Fruit fly (Drosophila melanogaster): ENCODE measurements around the gene CG31229.

The CG31229 gene

dm6 chr3R:18628311-18628811 is 39.3 kb upstream of the CG31229 start:
- TF ChIP-seq HmgZ (tag; optimal IDR thresholded peaks at IDR 0.05), result no peak
- no peak for TF ChIP-seq CG6272 (GFP tag; IDR thresholded peaks at IDR 0.05)
- no peak for TF ChIP-seq jing (GFP tag; optimal IDR thresholded peaks at IDR 0.05)
- TF ChIP-seq Dp (GFP tag; optimal IDR thresholded peaks at IDR 0.05), result no peak
- TF ChIP-seq Xrp1 (GFP tag; IDR thresholded peaks at IDR 0.05), result 0 out of 2 replicates have a peak, but pooled peaks have one; percentile 25
- TF ChIP-seq CG14014 (GFP tag; IDR thresholded peaks at IDR 0.05), result 0 out of 2 replicates have a peak, but pooled peaks have one; percentile 8
- no peak for TF ChIP-seq CG30020 (tag; optimal IDR thresholded peaks at IDR 0.05)
- no peak for TF ChIP-seq scrt (GFP tag; optimal IDR thresholded peaks at IDR 0.05)
- peak; percentile 54; the same call in 2 of the 3 replicates for TF ChIP-seq hb (GFP tag; IDR thresholded peaks at IDR 0.05; ENCODE audit: partially characterized antibody)
- no peak for TF ChIP-seq CG3065 (GFP tag; optimal IDR thresholded peaks at IDR 0.05)
- no peak for TF ChIP-seq peb (GFP tag; IDR thresholded peaks at IDR 0.05)
- no peak for TF ChIP-seq CG2120 (GFP tag; optimal IDR thresholded peaks at IDR 0.05)
- no peak for TF ChIP-seq so (GFP tag; IDR thresholded peaks at IDR 0.05)
- TF ChIP-seq CG7987 (GFP tag; optimal IDR thresholded peaks at IDR 0.05), result no peak
- no peak for TF ChIP-seq p53 (GFP tag; optimal IDR thresholded peaks at IDR 0.05)
- no peak for TF ChIP-seq CG10274 (GFP tag; optimal IDR thresholded peaks at IDR 0.05)
- TF ChIP-seq Spps (tag; optimal IDR thresholded peaks at IDR 0.05), result no peak
- TF ChIP-seq CG1832 (GFP tag; optimal IDR thresholded peaks at IDR 0.05), result no peak
- TF ChIP-seq CG6683 (GFP tag; optimal IDR thresholded peaks at IDR 0.05), result no peak
- no peak for TF ChIP-seq ase (GFP tag; IDR thresholded peaks at IDR 0.05)
- no peak for TF ChIP-seq CG16863 (GFP tag; optimal IDR thresholded peaks at IDR 0.05)
- TF ChIP-seq CG11247 (GFP tag; IDR thresholded peaks at IDR 0.05), result no peak
- no peak for TF ChIP-seq E2f2 (GFP tag; IDR thresholded peaks at IDR 0.05)
- no peak for TF ChIP-seq Nf-YA (GFP tag; IDR thresholded peaks at IDR 0.05)
- no peak for TF ChIP-seq CG3726 (GFP tag; IDR thresholded peaks at IDR 0.05)
- peak; percentile 62 for TF ChIP-seq nerfin-2 (GFP tag; IDR thresholded peaks at IDR 0.05; ENCODE audit: partially characterized antibody)
- TF ChIP-seq Bgb (GFP tag; IDR thresholded peaks at IDR 0.05; ENCODE audit: partially characterized antibody), result peak; percentile 61
- TF ChIP-seq knrl (GFP tag; IDR thresholded peaks at IDR 0.05; ENCODE audit: partially characterized antibody), result peak; percentile 44
- TF ChIP-seq TFAM (GFP tag; optimal IDR thresholded peaks at IDR 0.05), result no peak
- TF ChIP-seq D19B (GFP tag; optimal IDR thresholded peaks at IDR 0.05), result no peak
- peak in 1 of 2 experiments; percentile 62 for TF ChIP-seq Hr78 (GFP tag; optimal IDR thresholded peaks at IDR 0.05)
- TF ChIP-seq NC2β (GFP tag; optimal IDR thresholded peaks at IDR 0.05), result no peak
- no peak for TF ChIP-seq toy (GFP tag; IDR thresholded peaks at IDR 0.05)
- TF ChIP-seq zfh1 (GFP tag; IDR thresholded peaks at IDR 0.05), result no peak
- no peak for TF ChIP-seq CG12659 (GFP tag; optimal IDR thresholded peaks at IDR 0.05)
- TF ChIP-seq CG17568 (GFP tag; optimal IDR thresholded peaks at IDR 0.05), result no peak
- peak; percentile 78 for TF ChIP-seq HLH4C (GFP tag; IDR thresholded peaks at IDR 0.05; ENCODE audit: partially characterized antibody)
- TF ChIP-seq slou (GFP tag; optimal IDR thresholded peaks at IDR 0.05), result no peak
- no peak for TF ChIP-seq crp (GFP tag; optimal IDR thresholded peaks at IDR 0.05)
- 0 out of 3 replicates have a peak, but pooled peaks have one; percentile 20 for TF ChIP-seq row (GFP tag; IDR thresholded peaks at IDR 0.05)
- TF ChIP-seq Atf3 (GFP tag; optimal IDR thresholded peaks at IDR 0.05), result peak; percentile 34
- no peak for TF ChIP-seq cad (GFP tag; optimal IDR thresholded peaks at IDR 0.05)
- no peak for TF ChIP-seq odd (GFP tag; optimal IDR thresholded peaks at IDR 0.05)
- no peak for TF ChIP-seq Hand (GFP tag; optimal IDR thresholded peaks at IDR 0.05)
- TF ChIP-seq dati (GFP tag; IDR thresholded peaks at IDR 0.05), result no peak
- TF ChIP-seq CG6791 (GFP tag; IDR thresholded peaks at IDR 0.05; ENCODE audit: partially characterized antibody), result peak; percentile 81
- TF ChIP-seq CG11085 (GFP tag; IDR thresholded peaks at IDR 0.05), result no peak
- TF ChIP-seq CG3847 (GFP tag; IDR thresholded peaks at IDR 0.05), result no peak
- TF ChIP-seq disco-r (GFP tag; optimal IDR thresholded peaks at IDR 0.05), result no peak
- no peak for TF ChIP-seq vfl (GFP tag; optimal IDR thresholded peaks at IDR 0.05)
- TF ChIP-seq CG7357 (GFP tag; IDR thresholded peaks at IDR 0.05), result no peak

Data from whole organism, embryonic.